Fruit fly (Drosophila melanogaster): Measurements from ENCODE around the gene CG31525.

CG31525 gene

dm6 chr3R:4426730-4427129 is at the start of gene CG31525:
TSS of gene CG31525 (plus strand) at chr3R:4427030.
- TF ChIP-seq CG17801 (GFP tag; optimal IDR thresholded peaks at IDR 0.05; ENCODE audit: partially characterized antibody), result no peak

- peak; percentile 71 for TF ChIP-seq CG17801 (GFP tag; optimal IDR thresholded peaks at IDR 0.05; ENCODE audit: partially characterized antibody)
Observed at dm6 chr3R:4378363-4379354, 48.2 kb upstream of the CG31525 start, which contains the start of gene Sfxn1-3. TSS of gene Sfxn1-3 (plus strand) at chr3R:4378600.

DNA sequence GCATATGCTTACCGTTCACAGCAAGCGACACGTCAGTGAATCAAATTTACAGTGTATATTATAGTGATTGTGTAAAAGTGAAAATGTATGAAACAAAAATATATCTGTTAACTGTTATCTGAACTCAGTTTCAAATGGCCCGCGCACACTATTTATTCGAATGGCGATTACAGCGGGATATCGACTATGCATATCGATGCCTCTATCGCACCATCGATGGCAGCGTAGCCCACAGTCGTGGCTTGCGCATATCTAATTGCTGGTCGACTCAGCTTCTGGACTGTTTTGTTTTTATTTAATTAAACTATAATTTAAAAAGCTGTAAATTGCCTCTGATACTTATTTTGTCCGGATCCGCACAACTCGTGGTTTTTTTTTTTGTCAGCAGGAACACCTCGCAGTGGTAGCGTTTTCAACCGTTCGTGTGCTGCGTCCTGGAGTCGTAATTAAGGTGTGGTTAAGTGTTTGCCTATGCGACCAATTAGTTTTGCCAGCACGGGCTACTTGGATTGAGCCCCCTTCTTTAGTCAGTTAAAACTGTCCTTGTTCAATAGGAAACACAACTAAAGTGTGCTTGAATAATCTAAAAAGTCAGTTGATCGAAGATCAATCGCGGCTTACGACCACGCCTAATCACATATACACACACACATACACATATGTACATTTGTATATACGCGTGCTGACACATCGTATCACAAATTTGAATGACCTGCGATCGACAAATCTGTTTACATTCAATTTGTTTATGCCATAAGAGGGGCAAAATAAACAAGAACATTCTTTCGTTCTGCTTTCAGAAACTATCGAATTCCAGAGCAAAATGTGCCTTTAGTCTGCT is 45.5 kb upstream of the CG31525 start, which contains the start of gene Cont:
Cont (plus strand) TSS at position 228 of the 841 bp plus-strand sequence.
- TF ChIP-seq CG17801 (GFP tag; optimal IDR thresholded peaks at IDR 0.05; ENCODE audit: partially characterized antibody), result peak; percentile 3

DNA sequence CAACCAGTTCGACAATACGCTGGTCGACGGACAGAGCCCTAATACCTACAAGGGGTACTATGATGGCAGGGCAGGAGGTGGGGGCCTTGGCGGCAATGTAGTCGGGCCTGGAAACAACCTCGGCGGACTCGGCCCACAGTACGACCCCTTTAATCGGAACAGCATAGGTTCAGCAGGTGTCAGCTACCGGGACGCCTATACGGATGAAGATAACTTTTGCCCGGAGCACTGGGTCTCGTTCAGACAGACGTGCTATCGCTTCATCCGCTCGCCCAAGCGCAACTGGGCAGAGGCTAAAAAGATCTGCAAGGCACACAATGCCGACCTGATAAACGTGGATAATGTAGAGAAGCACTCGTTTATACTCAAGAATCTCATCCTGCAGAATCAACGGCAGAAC is 44.7 kb upstream of the CG31525 start:
- TF ChIP-seq CG17801 (GFP tag; optimal IDR thresholded peaks at IDR 0.05; ENCODE audit: partially characterized antibody), result no peak

- peak; percentile 14 for TF ChIP-seq CG17801 (GFP tag; optimal IDR thresholded peaks at IDR 0.05; ENCODE audit: partially characterized antibody)
Observed at dm6 chr3R:4387490-4387889, 39.3 kb upstream of the CG31525 start, which contains the start of gene tub. TSS of gene tub (plus strand) at chr3R:4387742.

- no peak for TF ChIP-seq CG17801 (GFP tag; optimal IDR thresholded peaks at IDR 0.05; ENCODE audit: partially characterized antibody)
Observed at dm6 chr3R:4390133-4390532, 36.7 kb upstream of the CG31525 start, which contains the start of gene CG14646. TSS of gene CG14646 (plus strand) at chr3R:4390366.

DNA sequence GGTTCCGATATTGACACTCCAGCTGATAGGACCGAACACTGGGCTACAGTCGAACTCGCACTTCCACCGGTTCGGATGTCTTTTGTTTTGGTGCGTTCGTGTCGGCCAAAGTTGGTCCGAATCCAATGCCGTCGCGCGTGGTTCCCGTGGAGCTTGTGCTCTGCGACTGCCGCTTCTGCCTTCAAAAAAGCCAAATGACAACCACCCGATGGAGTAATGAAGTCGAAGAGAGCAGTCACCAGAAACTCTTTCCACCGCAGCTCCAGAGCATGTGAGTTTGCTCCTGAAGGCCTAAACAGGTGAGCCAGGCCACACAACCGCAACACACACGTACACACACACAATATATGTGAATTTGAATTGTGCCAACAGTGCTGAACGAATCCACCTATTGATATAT is 32.7 kb upstream of the CG31525 start, which contains the start of gene CG34112:
CG34112 (minus strand) TSS at position 143 of the 400 bp plus-strand sequence.
- peak; percentile 8 for TF ChIP-seq CG17801 (GFP tag; optimal IDR thresholded peaks at IDR 0.05; ENCODE audit: partially characterized antibody)

dm6 chr3R:4394654-4395581 is 31.9 kb upstream of the CG31525 start:
- peak; percentile 93 for TF ChIP-seq CG17801 (GFP tag; optimal IDR thresholded peaks at IDR 0.05; ENCODE audit: partially characterized antibody)

DNA sequence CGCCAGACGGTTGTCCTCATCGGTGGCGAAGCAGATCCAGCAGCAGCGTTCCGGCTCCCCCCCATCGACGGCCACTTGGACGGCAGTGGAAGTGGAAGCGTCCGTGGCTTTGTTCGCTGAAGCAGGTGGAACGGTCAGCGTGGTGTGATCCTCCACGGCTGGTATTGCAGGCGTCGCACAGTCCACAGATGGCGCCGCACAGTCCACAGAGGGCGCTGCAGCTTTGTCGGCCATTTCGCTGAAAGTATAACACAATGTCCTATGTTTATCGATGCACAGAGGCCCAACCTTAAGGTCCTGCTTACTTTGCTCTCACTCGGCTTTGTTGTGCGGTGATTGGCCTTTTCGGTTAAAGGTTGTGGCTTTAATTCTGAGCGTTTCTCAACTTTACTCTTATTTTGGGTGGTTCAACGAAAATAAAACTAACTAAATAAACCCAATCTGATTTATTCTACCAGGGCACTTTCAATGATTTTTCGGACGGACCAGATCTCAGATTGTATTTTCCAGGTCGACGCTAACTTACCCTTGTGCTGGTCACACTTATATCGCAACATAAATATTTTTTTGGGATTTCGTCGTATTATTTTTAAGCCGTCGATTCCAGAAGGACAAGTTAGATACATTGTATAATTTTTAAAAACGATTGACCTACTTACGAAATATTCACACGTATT is 29.3 kb upstream of the CG31525 start, which contains the start of gene CG9855:
CG9855 (minus strand) TSS at position 473 of the 677 bp plus-strand sequence.
- no peak for TF ChIP-seq CG17801 (GFP tag; optimal IDR thresholded peaks at IDR 0.05; ENCODE audit: partially characterized antibody)

- TF ChIP-seq CG17801 (GFP tag; optimal IDR thresholded peaks at IDR 0.05; ENCODE audit: partially characterized antibody), result no peak
Observed at dm6 chr3R:4399810-4400496, 26.9 kb upstream of the CG31525 start.

DNA sequence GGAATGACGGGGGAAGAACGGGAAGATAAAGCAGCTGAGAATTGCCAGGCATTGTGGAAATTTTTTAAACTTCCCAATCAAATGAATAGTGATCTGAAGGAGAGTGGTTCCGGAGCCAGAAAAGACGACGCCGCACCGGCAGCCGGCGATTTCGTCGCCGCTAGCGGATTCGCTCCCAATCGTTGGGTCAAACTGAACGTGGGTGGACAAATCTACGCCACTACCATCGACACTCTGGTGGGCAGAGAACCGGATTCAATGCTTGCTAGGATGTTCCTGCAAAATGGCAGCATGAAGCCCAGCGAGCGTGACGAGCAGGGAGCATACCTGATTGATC is 26.4 kb upstream of the CG31525 start, which contains the start of gene CG14647:
CG14647 (plus strand) TSS at position 14 of the 337 bp plus-strand sequence.
- no peak for TF ChIP-seq CG17801 (GFP tag; optimal IDR thresholded peaks at IDR 0.05; ENCODE audit: partially characterized antibody)

DNA sequence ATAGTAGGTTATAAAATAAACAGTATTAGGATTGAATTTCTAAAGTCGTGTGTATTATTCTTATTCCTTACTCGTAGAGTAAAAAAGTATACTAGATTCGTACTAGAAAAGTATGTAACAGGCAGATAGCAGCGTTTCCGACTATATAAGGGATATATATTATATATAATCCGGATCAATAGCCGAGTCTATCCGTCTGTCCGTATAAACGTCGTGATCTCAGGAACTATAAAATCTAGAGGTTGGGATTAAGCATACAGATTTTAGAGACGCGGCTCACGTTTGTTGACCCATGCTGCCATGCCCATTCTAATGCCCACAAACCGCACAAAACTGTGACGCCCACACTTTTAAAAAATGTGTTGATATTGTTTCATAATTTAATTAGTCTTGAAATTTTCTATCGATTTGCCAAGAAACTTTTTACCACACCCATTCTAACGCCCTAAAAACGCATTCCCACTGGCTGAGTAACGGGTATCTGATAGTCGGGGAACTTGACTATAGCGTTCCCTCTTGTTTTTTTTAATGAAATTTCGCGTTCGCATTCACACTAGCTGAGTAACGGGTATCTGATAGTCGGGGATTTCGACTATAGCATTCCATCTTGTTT is 24.7 kb upstream of the CG31525 start, which contains the start of gene CG9853:
CG9853 (minus strand) TSS at position 51 of the 613 bp plus-strand sequence.
- TF ChIP-seq CG17801 (GFP tag; optimal IDR thresholded peaks at IDR 0.05; ENCODE audit: partially characterized antibody), result no peak

Data from ovary, adult (tissue).